Worm (Caenorhabditis elegans): Measurements from ENCODE around the gene arrd-19.

arrd-19 gene

DNA sequence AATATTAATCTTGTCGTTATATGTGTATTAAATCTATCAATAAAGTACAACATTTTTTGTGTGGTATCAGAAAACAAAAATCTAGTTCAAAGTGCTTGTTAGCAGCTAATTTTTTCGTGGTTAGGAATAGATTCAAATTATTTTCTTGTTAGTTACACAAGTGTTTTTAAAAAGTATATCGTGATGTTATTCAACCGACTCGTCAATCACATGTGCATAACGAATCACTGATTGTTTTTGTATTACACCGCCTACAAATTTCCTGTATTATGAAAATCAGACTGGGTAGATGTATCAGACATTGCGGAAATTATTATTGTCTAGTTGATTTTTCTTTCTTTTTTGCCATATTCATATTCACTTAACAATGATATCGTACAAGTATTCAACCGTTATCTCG, 32.4 kb downstream of the arrd-19 start, which contains the start of gene str-64:
Gene str-64, plus strand, starts transcription at position 301 of the 400 bp plus-strand sequence.
- no peak for TF ChIP-seq mab-5 (tag; optimal IDR thresholded peaks at IDR 0.05)
- TF ChIP-seq blmp-1 (tag; optimal IDR thresholded peaks at IDR 0.05; ENCODE audit: insufficient read depth) = no peak
- no peak for TF ChIP-seq sma-3 (GFP tag; optimal IDR thresholded peaks at IDR 0.05)
- TF ChIP-seq alr-1 (tag; optimal IDR thresholded peaks at IDR 0.05) = no peak
- no peak for TF ChIP-seq lin-39 (tag; optimal IDR thresholded peaks at IDR 0.05)
- no peak for TF ChIP-seq dmd-4 (tag; optimal IDR thresholded peaks at IDR 0.05)
- TF ChIP-seq aly-2 (tag; optimal IDR thresholded peaks at IDR 0.05) = no peak
- no peak for TF ChIP-seq ZK546.5 (tag; optimal IDR thresholded peaks at IDR 0.05)
- no peak for TF ChIP-seq nhr-11 (tag; optimal IDR thresholded peaks at IDR 0.05)
- no peak for TF ChIP-seq ztf-1 (GFP tag; conservative IDR thresholded peaks at IDR 0.05)
- TF ChIP-seq ceh-16 (tag; optimal IDR thresholded peaks at IDR 0.05) = no peak
- TF ChIP-seq nhr-10 (tag; optimal IDR thresholded peaks at IDR 0.05) = no peak
- no peak for TF ChIP-seq snpc-4 (tag; optimal IDR thresholded peaks at IDR 0.05)
- no peak for TF ChIP-seq nhr-23 (tag; optimal IDR thresholded peaks at IDR 0.05)
- TF ChIP-seq nhr-77 (tag; optimal IDR thresholded peaks at IDR 0.05) = no peak
- TF ChIP-seq unc-39 (tag; optimal IDR thresholded peaks at IDR 0.05) = no peak

DNA sequence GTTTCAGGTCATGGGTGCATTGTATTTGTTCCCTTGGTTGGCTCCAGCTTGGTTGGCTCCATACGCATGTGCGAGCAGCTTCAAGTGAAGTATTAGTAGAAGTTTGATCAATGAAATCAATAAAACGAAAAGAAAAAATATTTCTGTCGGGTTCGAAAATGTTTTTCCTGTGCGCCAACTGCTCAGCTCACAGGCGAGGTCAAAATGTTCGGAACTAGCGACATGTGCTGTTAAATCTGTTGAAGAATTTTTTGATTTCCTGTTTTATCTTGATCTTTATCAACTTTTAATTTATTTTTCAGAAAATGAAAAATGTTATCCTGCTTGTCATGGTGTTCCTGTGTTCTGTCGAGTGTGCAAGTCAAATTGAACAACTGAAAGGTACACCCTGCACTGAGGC, 33.8 kb downstream of the arrd-19 start, which contains the start of gene T28A11.25:
Gene T28A11.25, plus strand, starts transcription at position 301 of the 400 bp plus-strand sequence.
- no peak for TF ChIP-seq ama-1 (optimal IDR thresholded peaks at IDR 0.05)
- TF ChIP-seq F13H6.1 (tag; optimal IDR thresholded peaks at IDR 0.05) = no peak
- TF ChIP-seq nhr-25 (tag; optimal IDR thresholded peaks at IDR 0.05) = no peak
- peak; percentile 64 for TF ChIP-seq sma-9 (GFP tag; optimal IDR thresholded peaks at IDR 0.05)
- no peak for TF ChIP-seq sma-9 (tag; optimal IDR thresholded peaks at IDR 0.05)
- TF ChIP-seq zag-1 (tag; optimal IDR thresholded peaks at IDR 0.05) = no peak
- TF ChIP-seq lsy-2 (tag; optimal IDR thresholded peaks at IDR 0.05) = no peak

DNA sequence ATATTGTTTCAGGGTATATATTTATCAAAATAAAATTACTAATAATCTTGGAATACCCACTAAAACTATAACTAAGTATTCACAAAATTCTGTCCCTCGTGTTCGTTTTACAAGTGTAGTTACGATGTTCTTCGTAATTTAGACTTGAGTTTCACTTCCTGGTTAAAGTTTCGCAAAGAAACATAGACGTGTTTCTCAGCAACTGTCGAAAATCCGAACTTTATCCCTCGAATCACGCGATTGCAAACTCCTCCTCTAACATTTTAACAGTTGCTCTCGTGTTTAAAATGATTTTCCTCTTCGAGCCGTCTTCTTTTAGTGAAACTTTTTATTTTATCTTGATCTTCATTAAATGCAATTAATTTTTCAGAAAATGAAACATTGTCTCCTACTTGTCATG, 35.3 kb downstream of the arrd-19 start, which contains the start of gene T28A11.2:
Gene T28A11.2, plus strand, starts transcription at position 371 of the 400 bp plus-strand sequence.
- TF ChIP-seq fos-1 (tag; optimal IDR thresholded peaks at IDR 0.05) (no peak), F13H6.1 (tag; optimal IDR thresholded peaks at IDR 0.05) (peak; percentile 50), sem-4 (tag; optimal IDR thresholded peaks at IDR 0.05) (peak; percentile 8), sma-9 (GFP tag; optimal IDR thresholded peaks at IDR 0.05) (peak; percentile 71), sma-9 (tag; optimal IDR thresholded peaks at IDR 0.05) (no peak), mdl-1 (tag; optimal IDR thresholded peaks at IDR 0.05) (no peak)

DNA sequence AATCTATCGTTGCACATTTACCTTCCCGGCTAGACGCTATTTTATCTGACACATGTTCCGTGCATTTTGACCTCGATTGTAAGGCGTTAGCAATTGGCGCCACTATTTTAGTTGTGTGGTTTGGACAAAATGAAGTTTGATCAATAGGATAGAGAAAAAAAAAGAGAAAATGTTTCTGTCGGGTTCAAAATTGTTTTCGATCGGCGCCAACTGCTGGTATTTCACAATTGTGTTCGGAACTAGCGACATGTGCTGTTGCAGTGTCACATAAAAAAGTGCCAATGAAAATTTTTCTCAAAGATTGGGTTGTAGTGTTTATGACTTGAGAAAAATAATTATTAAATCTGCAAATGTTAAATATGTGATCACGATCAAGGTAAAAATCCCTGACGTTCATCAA, 36.2 kb downstream of the arrd-19 start:
- no peak for TF ChIP-seq nhr-25 (tag; optimal IDR thresholded peaks at IDR 0.05)
- no peak for TF ChIP-seq sem-4 (tag; optimal IDR thresholded peaks at IDR 0.05)
- no peak for TF ChIP-seq mbf-1 (tag; optimal IDR thresholded peaks at IDR 0.05)
- TF ChIP-seq elt-3 (tag; optimal IDR thresholded peaks at IDR 0.05) = no peak
- no peak for TF ChIP-seq snpc-4 (tag; optimal IDR thresholded peaks at IDR 0.05)
- peak in 1 of 2 experiments; percentile 27 for TF ChIP-seq lsy-2 (tag; optimal IDR thresholded peaks at IDR 0.05)
- no peak for TF ChIP-seq skn-1 (tag; optimal IDR thresholded peaks at IDR 0.05)
- TF ChIP-seq sma-9 (GFP tag; optimal IDR thresholded peaks at IDR 0.05) = peak; percentile 78
- TF ChIP-seq sma-9 (tag; optimal IDR thresholded peaks at IDR 0.05) = no peak
- TF ChIP-seq F13H6.1 (tag; optimal IDR thresholded peaks at IDR 0.05) = peak; percentile 65
- no peak for TF ChIP-seq crh-2 (tag; optimal IDR thresholded peaks at IDR 0.05)
- no peak for TF ChIP-seq alr-1 (tag; optimal IDR thresholded peaks at IDR 0.05)
- TF ChIP-seq egl-27 (tag; optimal IDR thresholded peaks at IDR 0.05) = no peak

DNA sequence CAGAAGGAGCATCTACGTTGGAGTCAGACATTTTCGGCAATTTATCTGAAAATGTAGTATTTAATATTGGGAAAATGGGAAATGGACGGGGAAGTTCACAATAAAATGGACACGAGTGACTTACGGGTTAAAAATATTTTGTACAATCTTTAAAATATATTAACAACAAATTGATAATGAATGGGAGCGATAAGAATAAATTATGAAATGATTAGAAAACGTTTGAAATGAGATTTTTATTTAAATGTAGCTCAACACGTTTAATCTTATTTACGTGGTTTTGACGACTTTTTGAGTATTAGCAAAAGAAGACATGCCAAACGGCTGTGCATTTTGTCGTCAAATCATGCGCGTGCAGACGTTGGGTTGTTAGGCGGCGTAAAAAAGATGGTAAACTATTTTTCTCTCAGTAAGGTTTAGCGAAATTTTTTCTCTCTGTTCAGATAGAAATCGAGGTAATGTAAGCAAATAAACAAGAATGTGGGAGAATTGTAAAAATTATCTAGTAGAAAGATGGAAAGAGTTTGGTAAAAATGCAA, 37.1 kb downstream of the arrd-19 start, which contains the start of gene fbxa-64:
Gene fbxa-64, minus strand, starts transcription at position 51 of the 539 bp plus-strand sequence.
- TF ChIP-seq lin-11 (tag; optimal IDR thresholded peaks at IDR 0.05) (no peak), crh-2 (tag; optimal IDR thresholded peaks at IDR 0.05) (no peak), C34F6.9 (tag; optimal IDR thresholded peaks at IDR 0.05) (peak; percentile 9), nhr-10 (tag; optimal IDR thresholded peaks at IDR 0.05) (no peak), blmp-1 (tag; optimal IDR thresholded peaks at IDR 0.05; ENCODE audit: insufficient read depth) (no peak), F13H6.1 (tag; optimal IDR thresholded peaks at IDR 0.05) (no peak), gmeb-1 (tag; optimal IDR thresholded peaks at IDR 0.05) (no peak), zag-1 (tag; optimal IDR thresholded peaks at IDR 0.05) (no peak), lsy-2 (tag; optimal IDR thresholded peaks at IDR 0.05) (peak in 1 of 2 experiments; percentile 18), nhr-21 (tag; optimal IDR thresholded peaks at IDR 0.05) (no peak), sem-4 (tag; optimal IDR thresholded peaks at IDR 0.05) (no peak), lin-39 (tag; optimal IDR thresholded peaks at IDR 0.05) (no peak)

Data from whole organism, L2 larva.